Fruit fly (Drosophila melanogaster) whole organism, embryonic: ENCODE measurements around the gene Dup99B.

ENCODE experiments used
- Abd-B ChIP-seq: fragments of 200-800 bp; sonication (Bioruptor generic); optimal IDR thresholded peaks from 2 replicates; lab custom pipeline; 2018; ENCODE audit warnings: missing biosample characterization, mild to moderate bottlenecking, missing genetic modification characterization, moderate library complexity
- CG10267 ChIP-seq: fragments of 200-800 bp; sonication (Bioruptor generic); optimal IDR thresholded peaks from 2 replicates; lab custom pipeline; 2018; ENCODE audit warnings: missing biosample characterization, mild to moderate bottlenecking, missing genetic modification characterization, moderate library complexity
- CG10366 ChIP-seq: fragments of 200-800 bp; sonication (Bioruptor generic); IDR thresholded peaks from 2 replicates; pipeline ENCODE4 v1.3.6; 2022; ENCODE audit warnings: missing biosample characterization, missing genetic modification characterization
- CG10462 ChIP-seq: fragments of 200-800 bp; sonication (Bioruptor generic); optimal IDR thresholded peaks from 2 replicates; lab custom pipeline; 2016; ENCODE audit warnings: missing biosample characterization, missing genetic modification characterization
- CG10654 ChIP-seq: fragments of 200-800 bp; sonication (Bioruptor generic); optimal IDR thresholded peaks from 2 replicates; lab custom pipeline; 2016; ENCODE audit warnings: missing biosample characterization, missing genetic modification characterization
- CG11504 ChIP-seq: fragments of 200-800 bp; sonication (Bioruptor generic); optimal IDR thresholded peaks from 3 replicates; lab custom pipeline; 2019; ENCODE audit warnings: missing biosample characterization, mild to moderate bottlenecking, missing genetic modification characterization, moderate library complexity
- CG12155 ChIP-seq: fragments of 200-800 bp; sonication (Bioruptor generic); optimal IDR thresholded peaks from 3 replicates; lab custom pipeline; 2016; ENCODE audit warnings: missing biosample characterization, missing genetic modification characterization
- CG12769 ChIP-seq: fragments of 200-800 bp; sonication (Bioruptor generic); optimal IDR thresholded peaks from 2 replicates; lab custom pipeline; 2019; ENCODE audit warnings: missing biosample characterization, mild to moderate bottlenecking, missing genetic modification characterization, moderate library complexity
- CG16779 ChIP-seq: fragments of 200-800 bp; sonication (Bioruptor generic); IDR thresholded peaks from 2 replicates; pipeline ENCODE4 v1.3.6; 2022; ENCODE audit warnings: missing biosample characterization, missing genetic modification characterization
- CG17328 ChIP-seq: fragments of 200-800 bp; sonication (Bioruptor generic); IDR thresholded peaks from 2 replicates; pipeline ENCODE4 v1.3.6; 2022; ENCODE audit warnings: missing biosample characterization, missing genetic modification characterization
- CG17912 ChIP-seq: fragments of 200-800 bp; sonication (Bioruptor generic); optimal IDR thresholded peaks from 2 replicates; lab custom pipeline; 2018; ENCODE audit warnings: missing biosample characterization, mild to moderate bottlenecking, missing genetic modification characterization
- CG2199 ChIP-seq: fragments of 200-800 bp; sonication (Bioruptor generic); IDR thresholded peaks from 3 replicates; pipeline ENCODE4 v1.3.6; 2022; ENCODE audit warnings: missing biosample characterization, missing genetic modification characterization
- CG32532 ChIP-seq: fragments of 200-800 bp; sonication (Bioruptor generic); IDR thresholded peaks from 2 replicates; pipeline ENCODE4 v1.3.6; 2022; ENCODE audit warnings: missing biosample characterization, missing genetic modification characterization
- CG6175 ChIP-seq: fragments of 200-800 bp; sonication (Bioruptor generic); IDR thresholded peaks from 3 replicates; pipeline ENCODE4 v1.3.6; 2022; ENCODE audit warnings: missing biosample characterization, missing genetic modification characterization
- CG7839 ChIP-seq: fragments of 200-800 bp; sonication (Bioruptor generic); optimal IDR thresholded peaks from 3 replicates; lab custom pipeline; 2018; ENCODE audit warnings: missing biosample characterization, mild to moderate bottlenecking, missing genetic modification characterization, moderate library complexity
- CG9797 ChIP-seq: fragments of 200-800 bp; sonication (Bioruptor generic); optimal IDR thresholded peaks from 3 replicates; lab custom pipeline; 2018; ENCODE audit warnings: missing biosample characterization, mild to moderate bottlenecking, missing genetic modification characterization
- CHES-1-like ChIP-seq: fragments of 200-800 bp; sonication (Bioruptor generic); optimal IDR thresholded peaks from 2 replicates; lab custom pipeline; 2016; ENCODE audit warnings: missing biosample characterization, missing genetic modification characterization
- Dref ChIP-seq: fragments of 200-800 bp; sonication (Bioruptor generic); IDR thresholded peaks from 2 replicates; pipeline ENCODE4 v1.3.6; 2022; ENCODE audit warnings: missing biosample characterization, missing genetic modification characterization
- Drgx ChIP-seq: fragments of 200-800 bp; sonication (Bioruptor generic); IDR thresholded peaks from 2 replicates; pipeline ENCODE4 v1.3.6; 2022; ENCODE audit warnings: missing biosample characterization, missing genetic modification characterization
- Nf-YB ChIP-seq: fragments of 200-800 bp; sonication (Bioruptor generic); optimal IDR thresholded peaks from 3 replicates; lab custom pipeline; 2019; ENCODE audit warnings: missing biosample characterization, mild to moderate bottlenecking, missing genetic modification characterization, moderate library complexity
- Nf-YC ChIP-seq: fragments of 200-800 bp; optimal IDR thresholded peaks from 3 replicates; lab custom pipeline; 2019; ENCODE audit warnings: missing biosample characterization, mild to moderate bottlenecking, missing genetic modification characterization, moderate library complexity
- Oaz ChIP-seq: fragments of 200-800 bp; sonication (Bioruptor generic); IDR thresholded peaks from 2 replicates; pipeline ENCODE4 v1.3.6; 2022; ENCODE audit warnings: missing biosample characterization, missing genetic modification characterization
- Trl ChIP-seq, 3 experiments: fragments of >200 bp in 2 of 3; fragments of 200-800 bp in 1 of 3; sonication (Bioruptor generic) in 1 of 3; optimal IDR thresholded peaks; 2 replicates in 1 of 3; 3 replicates in 2 of 3; lab custom pipeline; 2016 to 2017; ENCODE audit warnings: missing biosample characterization in 1 of 3, missing genetic modification characterization in 1 of 3
- ab ChIP-seq: fragments of 200-800 bp; sonication (Bioruptor generic); optimal IDR thresholded peaks from 2 replicates; lab custom pipeline; 2016; ENCODE audit warnings: missing biosample characterization, missing genetic modification characterization
- dmrt99B ChIP-seq: fragments of 200-800 bp; sonication (Bioruptor generic); optimal IDR thresholded peaks from 2 replicates; lab custom pipeline; 2018; ENCODE audit warnings: missing biosample characterization, mild to moderate bottlenecking, missing genetic modification characterization, moderate library complexity
- dysf ChIP-seq: fragments of 200-800 bp; sonication (Bioruptor generic); IDR thresholded peaks from 3 replicates; pipeline ENCODE4 v1.3.6; 2022; ENCODE audit warnings: missing biosample characterization, missing genetic modification characterization
- gem ChIP-seq: fragments of 200-800 bp; sonication (Bioruptor generic); optimal IDR thresholded peaks from 2 replicates; lab custom pipeline; 2019; ENCODE audit warnings: missing biosample characterization, mild to moderate bottlenecking, missing genetic modification characterization, moderate library complexity
- gt ChIP-seq: fragments of 200-800 bp; sonication (Bioruptor generic); IDR thresholded peaks from 2 replicates; pipeline ENCODE4 v1.3.6; 2022; ENCODE audit warnings: missing biosample characterization, missing genetic modification characterization
- ham ChIP-seq: fragments of 200-800 bp; sonication (Bioruptor generic); IDR thresholded peaks from 2 replicates; pipeline ENCODE4 v1.3.6; 2022; ENCODE audit warnings: missing biosample characterization, missing genetic modification characterization
- hkb ChIP-seq, 2 experiments: fragments of 200-800 bp in 1 of 2; fragments of >200 bp in 1 of 2; sonication (Bioruptor generic) in 1 of 2; IDR thresholded peaks in 1 of 2; optimal IDR thresholded peaks in 1 of 2; 2 replicates each; pipeline versions ENCODE4 v1.3.6 to Lab custom; 2017 to 2022; ENCODE audit warnings: missing biosample characterization in 1 of 2, missing genetic modification characterization in 1 of 2
- ken ChIP-seq: fragments of 200-800 bp; sonication (Bioruptor generic); IDR thresholded peaks from 3 replicates; pipeline ENCODE4 v1.3.6; 2022; ENCODE audit warnings: missing biosample characterization, missing genetic modification characterization
- kni ChIP-seq: fragments of 200-800 bp; sonication (Bioruptor generic); optimal IDR thresholded peaks from 3 replicates; lab custom pipeline; 2017; ENCODE audit warnings: mild to moderate bottlenecking, missing biosample characterization, missing genetic modification reagents, missing genetic modification characterization
- lov ChIP-seq, 2 experiments: fragments of 200-800 bp in 1 of 2; fragments of >200 bp in 1 of 2; sonication (Bioruptor generic) in 1 of 2; IDR thresholded peaks in 1 of 2; optimal IDR thresholded peaks in 1 of 2; 2 replicates in 1 of 2; 3 replicates in 1 of 2; pipeline versions ENCODE4 v1.3.6 to Lab custom; 2017 to 2022; ENCODE audit warnings: missing biosample characterization in 1 of 2, missing genetic modification characterization in 1 of 2
- onecut ChIP-seq: fragments of 200-800 bp; sonication (Bioruptor generic); IDR thresholded peaks from 2 replicates; pipeline ENCODE4 v1.3.6; 2022; ENCODE audit warnings: missing biosample characterization, missing genetic modification characterization
- pan ChIP-seq, 4 experiments: fragments of >200 bp in 3 of 4; fragments of 200-800 bp in 1 of 4; sonication (Bioruptor generic) in 1 of 4; optimal IDR thresholded peaks in 3 of 4; IDR thresholded peaks in 1 of 4; 2 replicates each; pipeline versions ENCODE4 v1.3.6 to Lab custom; 2017 to 2022; ENCODE audit warnings: missing biosample characterization in 2 of 4, missing genetic modification characterization in 2 of 4, mixed read lengths in 1 of 4
- phol ChIP-seq: fragments of 200-800 bp; sonication (Bioruptor generic); optimal IDR thresholded peaks from 3 replicates; lab custom pipeline; 2018; ENCODE audit warnings: missing biosample characterization, mild to moderate bottlenecking, missing genetic modification characterization, moderate library complexity
- pita ChIP-seq: fragments of 200-800 bp; sonication (Bioruptor generic); optimal IDR thresholded peaks from 2 replicates; lab custom pipeline; 2017; ENCODE audit warnings: missing biosample characterization, mild to moderate bottlenecking, missing genetic modification characterization
- pnt ChIP-seq: fragments of 200-800 bp; sonication (Bioruptor generic); optimal IDR thresholded peaks from 3 replicates; lab custom pipeline; 2016; ENCODE audit warnings: missing biosample characterization, missing genetic modification characterization
- prd ChIP-seq, 3 experiments: fragments of >200 bp in 2 of 3; fragments of 200-800 bp in 1 of 3; sonication (Bioruptor generic) in 1 of 3; optimal IDR thresholded peaks in 2 of 3; IDR thresholded peaks in 1 of 3; 2 replicates in 2 of 3; 3 replicates in 1 of 3; pipeline versions ENCODE4 v1.3.6 to Lab custom; 2017 to 2022; ENCODE audit warnings: missing biosample characterization in 1 of 3, missing genetic modification characterization in 1 of 3
- sd ChIP-seq: fragments of 200-800 bp; sonication (Bioruptor generic); optimal IDR thresholded peaks from 3 replicates; lab custom pipeline; 2018; ENCODE audit warnings: missing biosample characterization, mild to moderate bottlenecking, missing genetic modification characterization, moderate library complexity
- sens ChIP-seq: fragments of 200-800 bp; sonication (Bioruptor generic); peaks from one replicate; lab custom pipeline; 2016; ENCODE audit warnings: missing biosample characterization, missing genetic modification characterization
- sima ChIP-seq: fragments of 200-800 bp; sonication (Bioruptor generic); optimal IDR thresholded peaks from 2 replicates; lab custom pipeline; 2016; ENCODE audit warnings: missing biosample characterization, missing genetic modification characterization
- so ChIP-seq: fragments of 200-800 bp; sonication (Bioruptor generic); IDR thresholded peaks from 3 replicates; pipeline ENCODE4 v1.3.6; 2022; ENCODE audit warnings: missing biosample characterization, missing genetic modification characterization
- wek ChIP-seq: fragments of 200-800 bp; sonication (Bioruptor generic); optimal IDR thresholded peaks from 3 replicates; lab custom pipeline; 2018; ENCODE audit warnings: missing biosample characterization, mild to moderate bottlenecking, missing genetic modification characterization, moderate library complexity
- zen2 ChIP-seq: fragments of 200-800 bp; sonication (Bioruptor generic); IDR thresholded peaks from 3 replicates; pipeline ENCODE4 v1.3.6; 2022; ENCODE audit warnings: missing biosample characterization, missing genetic modification characterization; ENCODE audit not compliant: partially characterized antibody

Dup99B gene

dm6 chr3R:29760042-29760441 lies 44.9 kb upstream of the Dup99B start (continued):
- no peak for TF ChIP-seq CG12769 (tag; lab: Kevin White, UChicago)
- TF ChIP-seq so (GFP tag; lab: Robert Waterston, UW), result no peak
- no peak for TF ChIP-seq lov (optimal IDR thresholded peaks at IDR 0.05; lab: Kevin White, UChicago)
- no peak for TF ChIP-seq lov (GFP tag; IDR thresholded peaks at IDR 0.05; lab: Robert Waterston, UW)
- TF ChIP-seq Trl (optimal IDR thresholded peaks at IDR 0.05; lab: Kevin White, UChicago), result peak; percentile 28 to 57
- TF ChIP-seq Trl (GFP tag; optimal IDR thresholded peaks at IDR 0.05; lab: Kevin White, UChicago), result no peak
- TF ChIP-seq CG10366 (GFP tag; lab: Robert Waterston, UW), result no peak
- no peak for TF ChIP-seq wek
- no peak for TF ChIP-seq ab
- no peak for TF ChIP-seq ham (GFP tag; lab: Robert Waterston, UW)
- peak; percentile 49; the same call in 1 of the 2 replicates for TF ChIP-seq CG32532
- no peak for TF ChIP-seq zen2 (GFP tag; lab: Robert Waterston, UW)
- TF ChIP-seq CG17912 (GFP tag; lab: Kevin White, UChicago), result no peak
- TF ChIP-seq pan (optimal IDR thresholded peaks at IDR 0.05; lab: Kevin White, UChicago), result no peak
- no peak for TF ChIP-seq pan (GFP tag; optimal IDR thresholded peaks at IDR 0.05 in 1 of 2, IDR thresholded peaks at IDR 0.05 in 1 of 2)
- no peak for TF ChIP-seq CG12155
- no peak for TF ChIP-seq pnt (GFP tag; lab: Kevin White, UChicago)
- no peak for TF ChIP-seq CG2199 (GFP tag; lab: Robert Waterston, UW)
- TF ChIP-seq CHES-1-like (GFP tag; lab: Kevin White, UChicago), result no peak
- peak; percentile 11 for TF ChIP-seq gem (tag; lab: Kevin White, UChicago)
- no peak for TF ChIP-seq onecut (GFP tag; lab: Robert Waterston, UW)
- TF ChIP-seq CG16779 (GFP tag; lab: Robert Waterston, UW), result no peak
- TF ChIP-seq gt (GFP tag; lab: Robert Waterston, UW), result no peak

dm6 chr3R:29758734-29759131 lies 43.6 kb upstream of the Dup99B start:
- TF ChIP-seq sd (tag; lab: Kevin White, UChicago) (peak; percentile 52), Nf-YC (tag; lab: Kevin White, UChicago) (peak; percentile 69), phol (tag; lab: Kevin White, UChicago) (no peak), CG9797 (no peak), Abd-B (GFP tag; lab: Kevin White, UChicago) (no peak), kni (GFP tag; lab: Kevin White, UChicago) (no peak), Nf-YB (GFP tag; lab: Kevin White, UChicago) (peak; percentile 59), pita (GFP tag; lab: Kevin White, UChicago) (no peak), CG10654 (no peak)

DNA sequence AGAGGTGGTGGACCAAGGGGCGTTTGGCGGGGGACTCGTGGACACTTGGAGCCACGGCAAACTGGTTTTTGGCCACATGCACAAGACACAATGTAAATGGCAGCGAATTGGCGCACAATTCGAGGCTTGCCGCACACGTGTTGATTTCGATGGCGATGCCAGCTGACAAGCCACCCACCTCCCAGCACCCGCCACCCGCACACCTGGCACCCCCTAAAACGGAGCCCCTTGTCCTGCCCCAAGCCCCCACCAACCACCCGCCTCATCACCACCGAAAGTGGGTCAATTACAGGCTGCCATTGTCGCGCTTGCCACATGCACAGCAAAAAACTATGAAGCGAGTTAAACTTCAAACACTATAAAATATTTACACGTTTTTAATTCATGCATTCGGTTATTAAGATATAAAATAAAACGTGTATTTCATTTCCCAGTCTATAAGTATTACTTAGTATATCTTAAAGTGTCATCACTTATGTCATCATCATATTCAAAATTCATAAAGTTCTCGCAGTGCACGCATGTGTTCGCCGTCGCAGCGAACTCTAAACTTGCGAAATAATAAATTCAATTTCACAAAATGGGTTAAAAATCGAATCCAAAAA lies 43.1 kb upstream of the Dup99B start:
- peak; percentile 31 for TF ChIP-seq CG11504
- 0 out of 2 replicates have a peak, but pooled peaks have one; percentile 25 for TF ChIP-seq Oaz (GFP tag; lab: Robert Waterston, UW)
- no peak for TF ChIP-seq CG10462 (GFP tag; lab: Kevin White, UChicago)
- TF ChIP-seq CG6175 (GFP tag; lab: Robert Waterston, UW), result 0 out of 3 replicates have a peak, but pooled peaks have one; percentile 35
- peak; percentile 33 for TF ChIP-seq CG7839 (tag; lab: Kevin White, UChicago)
- no peak for TF ChIP-seq ken (GFP tag; lab: Robert Waterston, UW)
- no peak for TF ChIP-seq sima
- TF ChIP-seq hkb (optimal IDR thresholded peaks at IDR 0.05; lab: Kevin White, UChicago), result no peak
- TF ChIP-seq hkb (GFP tag; IDR thresholded peaks at IDR 0.05; lab: Robert Waterston, UW), result 0 out of 2 replicates have a peak, but pooled peaks have one; percentile 20
- peak; percentile 11 for TF ChIP-seq dmrt99B (tag; lab: Kevin White, UChicago)
- TF ChIP-seq sens, result peak; percentile 25
- peak; percentile 43 for TF ChIP-seq gem (tag; lab: Kevin White, UChicago)
- 0 out of 2 replicates have a peak, but pooled peaks have one; percentile 18 for TF ChIP-seq Dref (GFP tag; lab: Robert Waterston, UW)
- TF ChIP-seq CG17328 (GFP tag; lab: Robert Waterston, UW), result 0 out of 2 replicates have a peak, but pooled peaks have one; percentile 35
- TF ChIP-seq prd (optimal IDR thresholded peaks at IDR 0.05; lab: Kevin White, UChicago), result no peak
- TF ChIP-seq prd (GFP tag; IDR thresholded peaks at IDR 0.05; lab: Robert Waterston, UW), result 0 out of 3 replicates have a peak, but pooled peaks have one; percentile 20
- no peak for TF ChIP-seq CG10267 (tag; lab: Kevin White, UChicago)
- TF ChIP-seq dysf, result 0 out of 3 replicates have a peak, but pooled peaks have one; percentile 8
- peak; percentile 78 for TF ChIP-seq Drgx (GFP tag; lab: Robert Waterston, UW)
